Fruit fly (Drosophila melanogaster) whole organism, pupa: ENCODE data around the gene GstD6.

Experiments
- CG10348 ChIP-seq: fragments of 200-800 bp; sonication (Bioruptor generic); IDR thresholded peaks from 2 replicates; pipeline ENCODE4 v1.3.6; 2022; ENCODE audit warnings: missing biosample characterization, missing genetic modification characterization
- CG13204 ChIP-seq: fragments of 200-800 bp; sonication (Bioruptor generic); optimal IDR thresholded peaks from 2 replicates; lab custom pipeline; 2018; ENCODE audit warnings: missing biosample characterization, mild to moderate bottlenecking, missing genetic modification characterization, moderate library complexity
- CG15710 ChIP-seq: fragments of 200-800 bp; sonication (Bioruptor generic); optimal IDR thresholded peaks from 2 replicates; lab custom pipeline; 2018; ENCODE audit warnings: missing biosample characterization, mild to moderate bottlenecking, missing genetic modification characterization, moderate library complexity
- CG32121 ChIP-seq: fragments of 200-800 bp; sonication (Bioruptor generic); IDR thresholded peaks from 2 replicates; pipeline ENCODE4 v1.3.6; 2022; ENCODE audit warnings: missing biosample characterization, missing genetic modification characterization
- CG8159 ChIP-seq: fragments of 200-800 bp; sonication (Bioruptor generic); optimal IDR thresholded peaks from 3 replicates; lab custom pipeline; 2018; ENCODE audit warnings: missing biosample characterization, mild to moderate bottlenecking, missing genetic modification characterization, moderate library complexity
- CG9948 ChIP-seq: fragments of 200-800 bp; sonication (Bioruptor generic); optimal IDR thresholded peaks from 2 replicates; lab custom pipeline; 2018; ENCODE audit warnings: missing biosample characterization, mild to moderate bottlenecking, missing genetic modification characterization, moderate library complexity
- EcR ChIP-seq: fragments of 200-800 bp; sonication (Bioruptor generic); optimal IDR thresholded peaks from 3 replicates; lab custom pipeline; 2019; ENCODE audit warnings: missing biosample characterization, missing genetic modification characterization, mild to moderate bottlenecking, moderate library complexity, missing genetic modification reagents
- Pif1B ChIP-seq: fragments of 200-800 bp; sonication (Bioruptor generic); optimal IDR thresholded peaks from 3 replicates; lab custom pipeline; 2016; ENCODE audit warnings: missing biosample characterization, missing genetic modification characterization
- Snoo ChIP-seq: fragments of 200-800 bp; sonication (Bioruptor generic); optimal IDR thresholded peaks from 3 replicates; lab custom pipeline; 2017; ENCODE audit warnings: missing biosample characterization, mild to moderate bottlenecking, missing genetic modification characterization, inconsistent platforms
- fd96Ca ChIP-seq: fragments of 200-800 bp; sonication (Bioruptor generic); IDR thresholded peaks from 3 replicates; pipeline ENCODE4 v1.3.6; 2022; ENCODE audit warnings: missing biosample characterization, missing genetic modification characterization

DNA sequence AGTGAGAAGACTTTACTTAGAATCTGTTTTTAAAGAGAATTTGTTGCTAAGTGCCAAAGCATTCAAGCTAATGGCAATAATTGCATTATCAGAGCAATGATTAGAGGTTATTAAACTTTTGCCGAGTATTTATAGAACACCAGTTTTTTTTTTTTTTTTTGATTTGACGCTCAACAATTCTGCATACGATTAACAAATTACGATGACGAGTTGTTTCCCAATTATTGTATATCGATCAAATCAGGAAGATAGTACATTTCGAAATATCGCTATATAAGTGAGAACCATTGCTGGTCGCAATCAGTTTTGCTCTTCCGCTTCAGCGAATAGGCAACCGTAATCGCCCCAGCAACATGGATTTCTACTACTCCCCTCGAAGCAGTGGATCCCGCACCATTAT, 3.1 kb upstream of the GstD6 start, which contains the start of gene GstD4:
- TF ChIP-seq CG32121 (GFP tag; lab: Robert Waterston, UW) (no peak), Snoo (no peak), CG9948 (tag; lab: Kevin White, UChicago) (no peak), EcR (peak; percentile 21), fd96Ca (no peak), Pif1B (no peak), CG8159 (no peak), CG13204 (GFP tag; lab: Kevin White, UChicago) (no peak), CG10348 (no peak), CG15710 (tag; lab: Kevin White, UChicago) (no peak)
